Worm (Caenorhabditis elegans) whole organism, L2 larva: ENCODE data around the gene M116.5.

ENCODE experiments used
- nhr-10 ChIP-seq: sonication (generic microtip); optimal IDR thresholded peaks from 2 replicates; lab custom pipeline; 2017; ENCODE audit warnings: missing biosample characterization, missing genetic modification characterization
- sma-3 ChIP-seq: sonication (generic microtip); optimal IDR thresholded peaks from 2 replicates; lab custom pipeline; 2016; ENCODE audit warnings: missing genetic modification reagents, missing genetic modification characterization, missing compliant biosample characterization

DNA sequence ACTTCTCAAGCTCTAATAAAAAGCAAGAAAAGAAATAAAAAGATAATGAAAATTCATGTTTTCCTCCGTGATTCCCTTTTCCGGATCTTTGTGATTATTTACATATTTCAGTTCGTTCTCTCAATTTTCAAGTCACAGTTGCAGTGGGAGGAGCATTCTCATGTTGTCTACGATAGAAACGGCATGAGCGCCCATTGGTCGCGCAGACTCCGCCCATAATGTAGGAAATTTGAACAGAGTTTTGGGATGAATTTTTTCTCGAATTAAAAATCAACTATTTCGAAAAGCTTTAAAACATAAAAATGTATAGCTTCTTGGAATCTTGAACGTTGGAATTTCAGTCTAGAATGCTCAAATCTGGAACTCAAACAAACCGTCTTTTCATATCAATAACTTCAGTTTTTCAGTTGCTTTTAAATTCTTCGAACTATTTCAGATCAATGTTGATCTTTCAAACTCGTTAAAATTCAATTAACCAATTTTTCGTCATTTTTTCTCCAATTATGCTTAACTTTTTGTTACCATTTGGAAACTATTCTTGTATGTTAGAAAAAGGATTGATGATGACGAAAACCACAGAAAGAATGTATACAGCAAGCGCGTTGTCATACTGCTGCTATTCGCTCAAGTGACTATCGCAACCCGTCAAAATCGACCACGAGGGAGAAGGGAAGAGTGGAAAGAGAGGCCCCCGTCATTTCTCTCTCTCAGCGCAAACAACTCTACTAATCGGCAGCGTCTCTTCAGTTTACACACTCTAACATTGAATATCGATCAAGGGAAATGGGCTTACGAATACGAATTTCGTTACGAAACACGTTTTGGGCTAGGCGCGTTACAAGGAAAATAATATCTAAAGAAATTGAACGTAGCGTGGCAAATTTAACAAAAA lies 11.0 kb upstream of the M116.5 start:
- TF ChIP-seq sma-3 (peak; percentile 48), nhr-10 (tag; lab: Kevin White, UChicago) (no peak)
